Fruit fly (Drosophila melanogaster) whole organism, adult: ENCODE measurements around the gene Sema5c.

Experiments
- CG1620 ChIP-seq: fragments of 200-800 bp; sonication (Bioruptor generic); optimal IDR thresholded peaks from 2 replicates; lab custom pipeline; 2016; ENCODE audit warnings: missing biosample characterization, missing genetic modification characterization
- CG7045 ChIP-seq: fragments of 200-800 bp; sonication (Bioruptor generic); optimal IDR thresholded peaks from 2 replicates; lab custom pipeline; 2017; ENCODE audit warnings: missing biosample characterization, mild to moderate bottlenecking, missing genetic modification characterization
- Hr96 ChIP-seq: fragments of 200-800 bp; sonication (Bioruptor generic); optimal IDR thresholded peaks from 2 replicates; lab custom pipeline; 2016; ENCODE audit warnings: missing biosample characterization, missing genetic modification characterization
- Mnt ChIP-seq: fragments of 200-800 bp; sonication (Bioruptor generic); optimal IDR thresholded peaks from 2 replicates; lab custom pipeline; 2016; ENCODE audit warnings: missing biosample characterization, mild to moderate bottlenecking, missing genetic modification characterization
- kay ChIP-seq: fragments of 200-800 bp; sonication (Bioruptor generic); peaks from one replicate; lab custom pipeline; 2016; ENCODE audit warnings: missing biosample characterization, missing genetic modification characterization, borderline replicate concordance
- tj ChIP-seq: fragments of 200-800 bp; sonication (Bioruptor generic); optimal IDR thresholded peaks from 3 replicates; lab custom pipeline; 2017; ENCODE audit warnings: missing biosample characterization, mild to moderate bottlenecking, missing genetic modification characterization, moderate library complexity

- TF ChIP-seq CG1620 (GFP tag; lab: Kevin White, UChicago) (no peak), tj (GFP tag; lab: Kevin White, UChicago) (no peak), Hr96 (GFP tag; lab: Kevin White, UChicago) (no peak), kay (GFP tag; lab: Kevin White, UChicago) (no peak), Mnt (GFP tag; lab: Kevin White, UChicago) (no peak), CG7045 (GFP tag; lab: Kevin White, UChicago) (no peak)
These were observed 44.0 kb downstream of the Sema5c start for dm6 chr3L:12037449-12038163.
